Worm (Caenorhabditis elegans): ENCODE results near the gene idpa-3.

The idpa-3 gene

DNA sequence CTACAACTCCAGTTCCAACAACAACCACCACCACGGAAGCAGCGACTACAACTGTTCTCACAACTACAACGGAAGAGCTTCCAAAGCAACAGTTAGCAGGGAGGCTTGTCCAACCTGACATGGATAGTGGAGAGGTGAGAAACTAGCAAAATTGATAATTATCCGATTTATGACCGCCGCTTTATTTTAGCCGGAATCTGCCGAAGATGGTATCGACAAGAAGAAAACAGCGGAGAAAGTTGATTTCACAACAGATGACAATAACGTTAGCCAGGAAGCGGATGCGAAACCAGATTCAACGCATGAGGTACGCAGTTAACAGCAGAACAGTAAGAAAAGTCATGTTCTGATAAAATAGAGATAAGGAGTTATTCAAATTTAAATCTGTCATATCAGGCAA, 17.8 kb upstream of the idpa-3 start:
- no peak for TF ChIP-seq flt-1 (GFP tag; IDR thresholded peaks at IDR 0.05)
- no peak for TF ChIP-seq klf-2 (GFP tag; conservative IDR thresholded peaks at IDR 0.05)
- no peak for TF ChIP-seq ztf-29 (GFP tag; IDR thresholded peaks at IDR 0.05)
- no peak for TF ChIP-seq T22C8.4 (GFP tag; IDR thresholded peaks at IDR 0.05)
- no peak for TF ChIP-seq ref-1 (GFP tag; conservative IDR thresholded peaks at IDR 0.05)
- TF ChIP-seq ztf-23 (GFP tag; IDR thresholded peaks at IDR 0.05): no peak
- no peak for TF ChIP-seq tab-1 (GFP tag; IDR thresholded peaks at IDR 0.05)

DNA sequence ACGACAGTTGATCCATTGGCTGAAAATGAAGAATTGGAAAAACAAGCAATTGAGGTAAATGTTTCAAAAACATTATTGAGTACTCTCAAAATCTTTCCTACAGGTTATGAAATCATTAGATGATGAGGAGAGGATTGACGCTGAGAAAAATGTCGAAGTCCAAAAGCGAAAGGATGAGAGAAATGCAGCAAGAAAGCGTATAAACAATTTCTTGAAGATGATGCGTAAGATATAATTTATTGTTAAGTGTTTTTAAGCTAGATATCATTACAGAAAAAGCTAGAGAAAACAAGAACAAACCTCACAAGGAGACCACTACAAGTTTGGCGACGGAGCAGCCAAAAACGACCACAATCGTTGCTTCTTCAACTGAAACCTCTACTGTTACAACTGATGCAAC, 16.6 kb upstream of the idpa-3 start:
- TF ChIP-seq T22C8.4 (GFP tag; IDR thresholded peaks at IDR 0.05) (no peak), med-1 (GFP tag; optimal IDR thresholded peaks at IDR 0.05; ENCODE audit: insufficient read depth) (no peak), ztf-29 (GFP tag; IDR thresholded peaks at IDR 0.05) (no peak), cog-1 (tag; optimal IDR thresholded peaks at IDR 0.05) (no peak), ztf-23 (GFP tag; IDR thresholded peaks at IDR 0.05) (no peak), ref-1 (GFP tag; conservative IDR thresholded peaks at IDR 0.05) (no peak), tab-1 (GFP tag; IDR thresholded peaks at IDR 0.05) (no peak), flt-1 (GFP tag; IDR thresholded peaks at IDR 0.05) (no peak), klf-2 (GFP tag; conservative IDR thresholded peaks at IDR 0.05) (no peak)

DNA sequence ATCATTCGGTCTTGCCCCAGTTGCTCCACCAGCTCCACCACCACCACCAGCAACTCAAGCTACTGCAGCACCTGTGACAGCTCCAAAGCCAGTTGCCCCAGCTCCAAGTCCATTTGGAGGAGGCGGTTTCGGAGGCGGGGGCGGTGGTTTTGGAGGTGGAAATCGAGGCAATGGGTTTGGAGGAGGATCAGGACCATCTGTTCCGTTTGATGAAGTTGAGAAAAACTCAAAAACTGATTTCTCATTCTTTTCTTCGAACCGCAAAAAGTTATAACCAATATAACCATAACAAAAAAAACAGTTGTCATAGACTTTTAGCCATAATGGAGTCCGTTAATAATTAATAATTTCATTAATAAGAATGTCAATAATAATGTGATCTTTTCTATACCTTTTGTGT, 14.8 kb upstream of the idpa-3 start:
- TF ChIP-seq cog-1 (tag; optimal IDR thresholded peaks at IDR 0.05) (no peak), ref-1 (GFP tag; conservative IDR thresholded peaks at IDR 0.05) (no peak), ztf-29 (GFP tag; IDR thresholded peaks at IDR 0.05) (no peak), klf-2 (GFP tag; conservative IDR thresholded peaks at IDR 0.05) (no peak), tab-1 (GFP tag; IDR thresholded peaks at IDR 0.05) (no peak), ztf-23 (GFP tag; IDR thresholded peaks at IDR 0.05) (no peak), med-1 (GFP tag; optimal IDR thresholded peaks at IDR 0.05; ENCODE audit: insufficient read depth) (no peak), T22C8.4 (GFP tag; IDR thresholded peaks at IDR 0.05) (no peak), flt-1 (GFP tag; IDR thresholded peaks at IDR 0.05) (no peak)

DNA sequence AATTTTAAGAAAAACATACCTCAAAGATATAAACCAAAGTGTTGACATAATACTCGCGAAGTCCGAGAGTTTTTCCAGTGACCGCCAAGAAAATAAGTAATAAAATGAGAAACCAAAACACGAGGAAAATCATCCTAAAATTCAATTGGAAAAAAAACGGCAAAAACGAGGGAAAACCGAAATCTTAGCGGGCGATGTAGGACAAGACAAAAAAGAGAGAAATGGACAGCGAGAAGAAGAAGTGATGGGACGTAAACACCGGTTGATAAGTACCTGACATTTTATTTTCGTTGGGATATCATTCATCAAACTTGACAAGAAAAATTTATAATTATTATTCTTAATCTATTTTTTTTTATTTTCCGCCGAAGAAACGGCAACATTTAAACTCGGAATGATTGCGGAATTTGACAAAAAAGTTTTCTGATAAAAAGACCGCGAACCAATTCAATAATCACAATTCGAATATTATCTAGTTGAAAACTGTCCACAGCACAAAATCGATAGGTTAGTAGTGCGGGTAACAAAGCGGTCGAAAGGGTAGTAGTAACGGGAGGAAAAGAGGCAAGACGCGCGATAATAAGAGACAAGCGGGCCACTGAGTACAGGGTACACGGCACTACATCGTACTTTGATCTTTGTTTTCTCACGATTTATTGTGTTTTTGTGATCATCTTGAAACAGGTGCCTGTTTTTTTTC, 8.8 kb upstream of the idpa-3 start, which contains the start of gene acl-5:
TSS of gene acl-5 (minus strand) at position 134 of the 700 bp plus-strand sequence.
- no peak for TF ChIP-seq ref-1 (GFP tag; conservative IDR thresholded peaks at IDR 0.05)
- TF ChIP-seq med-1 (GFP tag; optimal IDR thresholded peaks at IDR 0.05; ENCODE audit: insufficient read depth): no peak
- no peak for TF ChIP-seq ztf-29 (GFP tag; IDR thresholded peaks at IDR 0.05)

DNA sequence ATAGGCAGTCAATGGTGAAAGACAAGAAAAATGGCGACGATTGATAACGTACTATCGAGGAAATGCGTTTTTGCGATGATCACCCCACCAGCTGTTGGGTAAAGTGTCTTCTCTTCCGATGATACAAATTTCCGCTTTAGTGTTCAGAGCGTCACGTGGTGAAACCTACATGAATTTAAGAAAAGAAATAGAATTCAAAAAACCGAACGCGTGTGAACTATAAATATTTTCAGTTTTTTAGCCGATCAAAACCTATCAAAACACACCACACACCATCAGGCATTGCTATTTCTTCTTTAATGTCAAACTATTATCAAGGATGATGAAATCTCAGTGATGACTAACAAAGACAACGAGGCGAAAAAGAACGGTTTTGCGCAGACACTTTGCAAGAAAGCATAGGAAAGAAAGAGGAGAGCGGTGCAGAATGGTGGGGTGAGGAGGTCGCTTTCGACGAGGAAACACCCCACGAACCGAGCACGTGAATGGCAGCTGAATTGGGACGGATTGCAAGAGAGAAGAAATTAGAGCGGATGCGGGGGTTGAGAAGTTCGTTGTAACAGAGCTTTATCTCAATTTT, 4.1 kb upstream of the idpa-3 start:
- TF ChIP-seq cog-1 (tag; optimal IDR thresholded peaks at IDR 0.05): peak; percentile 20
- no peak for TF ChIP-seq ztf-23 (GFP tag; IDR thresholded peaks at IDR 0.05)

DNA sequence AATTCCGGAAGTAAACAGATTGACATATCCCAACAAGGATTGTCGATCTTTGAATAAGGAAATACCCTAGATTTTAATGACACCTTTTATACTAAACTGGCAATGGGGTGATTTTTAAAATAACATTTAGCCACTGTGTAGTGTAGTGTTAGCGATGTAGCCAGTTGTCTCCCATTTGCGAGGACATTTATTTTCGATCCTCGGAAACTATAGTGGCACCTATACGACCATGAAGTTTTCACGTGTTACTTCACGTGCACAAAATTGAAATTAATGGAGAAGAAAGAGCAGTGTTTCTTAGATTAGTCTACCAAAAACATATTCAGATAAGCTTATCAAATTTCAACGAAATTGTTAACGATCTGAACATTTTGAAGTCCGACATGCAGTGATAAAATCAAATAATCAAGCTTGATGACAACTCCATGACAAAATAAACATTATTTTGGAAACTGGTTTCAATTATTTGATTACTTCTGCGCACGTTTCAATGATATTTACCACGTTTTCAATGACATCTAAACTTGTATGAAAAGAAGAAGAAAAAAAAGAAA, 2.9 kb upstream of the idpa-3 start, which contains the start of gene R07E3.4:
TSS of gene R07E3.4 (minus strand) at position 51 of the 554 bp plus-strand sequence.
- no peak for TF ChIP-seq ztf-23 (GFP tag; IDR thresholded peaks at IDR 0.05)
- TF ChIP-seq T22C8.4 (GFP tag; IDR thresholded peaks at IDR 0.05): no peak
- no peak for TF ChIP-seq ref-1 (GFP tag; conservative IDR thresholded peaks at IDR 0.05)
- no peak for TF ChIP-seq med-1 (GFP tag; optimal IDR thresholded peaks at IDR 0.05; ENCODE audit: insufficient read depth)
- no peak for TF ChIP-seq flt-1 (GFP tag; IDR thresholded peaks at IDR 0.05)
- no peak for TF ChIP-seq ztf-29 (GFP tag; IDR thresholded peaks at IDR 0.05)
- no peak for TF ChIP-seq tab-1 (GFP tag; IDR thresholded peaks at IDR 0.05)
- no peak for TF ChIP-seq cog-1 (tag; optimal IDR thresholded peaks at IDR 0.05)
- no peak for TF ChIP-seq klf-2 (GFP tag; conservative IDR thresholded peaks at IDR 0.05)

DNA sequence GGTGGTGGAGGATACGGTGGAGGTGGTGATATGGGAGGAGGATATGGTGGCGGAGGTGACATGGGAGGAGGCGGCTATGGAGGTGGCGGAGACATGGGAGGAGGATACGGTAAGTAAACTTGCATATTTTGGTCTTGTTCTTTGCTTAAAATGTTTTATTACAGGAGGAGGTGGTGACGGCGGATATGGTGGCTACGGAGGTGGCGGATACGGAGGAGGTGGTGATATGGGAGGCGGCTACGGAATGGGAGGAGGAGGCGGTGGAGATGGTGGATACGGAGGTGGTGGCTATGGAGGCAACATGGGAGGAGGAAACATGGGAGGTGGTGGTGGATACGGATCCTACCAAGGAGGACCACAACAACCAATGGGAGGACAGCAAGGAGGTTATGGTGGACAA, 354 bp downstream of the idpa-3 start:
- TF ChIP-seq T22C8.4 (GFP tag; IDR thresholded peaks at IDR 0.05) (no peak), ztf-23 (GFP tag; IDR thresholded peaks at IDR 0.05) (0 out of 2 replicates have a peak, but pooled peaks have one; percentile 45)

DNA sequence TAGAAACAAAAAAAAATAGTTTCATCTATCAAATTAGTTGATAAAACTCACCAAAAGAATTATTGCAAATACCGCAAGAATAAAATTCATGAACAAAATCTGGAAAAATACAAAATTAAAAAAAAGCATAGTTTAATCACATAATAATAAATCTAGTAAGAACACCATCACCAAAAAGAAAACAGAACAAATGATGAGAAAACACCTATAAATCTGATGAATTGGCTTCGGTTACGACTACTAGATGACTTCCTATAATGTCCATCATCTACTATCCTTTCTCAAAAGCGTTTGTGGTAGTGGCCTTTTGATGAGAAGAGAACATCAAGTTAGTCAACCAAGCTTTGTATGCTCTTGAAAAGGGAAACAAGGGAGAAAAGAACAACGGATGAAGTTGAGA, 1.9 kb downstream of the idpa-3 start, which contains the start of gene cut-5:
TSS of gene cut-5 (minus strand) at position 101 of the 400 bp plus-strand sequence.
- TF ChIP-seq tab-1 (GFP tag; IDR thresholded peaks at IDR 0.05) (no peak), ref-1 (GFP tag; conservative IDR thresholded peaks at IDR 0.05) (no peak), ztf-23 (GFP tag; IDR thresholded peaks at IDR 0.05) (no peak), cog-1 (tag; optimal IDR thresholded peaks at IDR 0.05) (no peak), med-1 (GFP tag; optimal IDR thresholded peaks at IDR 0.05; ENCODE audit: insufficient read depth) (no peak), flt-1 (GFP tag; IDR thresholded peaks at IDR 0.05) (no peak), T22C8.4 (GFP tag; IDR thresholded peaks at IDR 0.05) (no peak), klf-2 (GFP tag; conservative IDR thresholded peaks at IDR 0.05) (no peak)

DNA sequence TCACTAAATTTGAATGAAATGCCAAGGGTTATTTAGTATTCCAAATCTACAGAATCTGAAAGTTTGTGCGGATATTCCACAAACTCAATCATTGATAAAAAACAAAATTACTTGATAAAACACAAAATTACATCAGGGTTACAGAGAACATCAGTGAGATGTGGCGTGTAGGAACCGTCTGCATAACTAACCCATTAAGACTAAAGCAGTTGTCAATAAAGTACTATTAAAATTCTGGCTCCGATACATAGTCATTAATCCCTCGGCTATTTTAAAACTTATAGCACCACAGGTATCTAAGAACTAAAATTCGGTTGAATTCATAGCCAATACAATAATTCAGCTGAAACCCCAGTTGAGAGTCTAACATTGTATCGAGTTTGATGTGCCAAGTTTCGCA, 2.5 kb downstream of the idpa-3 start:
- no peak for TF ChIP-seq ztf-29 (GFP tag; IDR thresholded peaks at IDR 0.05)

DNA sequence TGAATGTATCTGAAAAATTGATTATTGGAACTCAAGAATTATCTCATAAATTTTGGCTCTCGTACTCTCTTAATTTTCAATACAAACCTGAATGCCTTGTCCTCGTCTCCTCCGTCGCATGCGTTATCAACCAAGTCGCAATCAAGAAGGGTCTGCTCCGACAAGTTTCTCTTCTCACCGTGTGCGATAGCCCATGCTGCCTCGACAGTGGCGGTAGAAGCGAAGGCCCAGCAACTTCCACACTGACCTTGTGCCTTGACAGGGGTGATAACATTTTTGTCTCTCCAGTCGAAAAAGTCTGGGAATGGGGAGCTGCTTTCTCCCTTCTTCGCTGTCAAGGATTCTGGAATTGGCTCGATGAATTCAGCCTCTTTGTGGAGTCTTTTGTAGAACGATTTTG, 3.8 kb downstream of the idpa-3 start:
- TF ChIP-seq med-1 (GFP tag; optimal IDR thresholded peaks at IDR 0.05; ENCODE audit: insufficient read depth) (no peak), ztf-29 (GFP tag; IDR thresholded peaks at IDR 0.05) (no peak), tab-1 (GFP tag; IDR thresholded peaks at IDR 0.05) (no peak), cog-1 (tag; optimal IDR thresholded peaks at IDR 0.05) (no peak), ref-1 (GFP tag; conservative IDR thresholded peaks at IDR 0.05) (no peak), T22C8.4 (GFP tag; IDR thresholded peaks at IDR 0.05) (no peak)

All from whole organism, midembryonic.